Worm (Caenorhabditis elegans) whole organism, young adult: ENCODE results near the gene gcy-12.
A peak's percentile ranks its signal among the peaks of the same experiment; 100 is the strongest.
"Not testable (repeated sequence)": the region's sequence is repeated elsewhere in the genome, so short reads cannot be mapped to it uniquely, and the experiment has no call there.

Source experiments
- ama-1 ChIP-seq, 3 experiments: fragments of 150-350 bp in 1 of 3; sonication (generic microtip) in 2 of 3; optimal IDR thresholded peaks; 2 replicates each; lab custom pipeline; 2014 to 2018; ENCODE audit warnings: missing biosample characterization in 2 of 3, missing genetic modification characterization in 2 of 3, missing genetic modification reagents in 2 of 3
- ceh-58 ChIP-seq: fragments of 200-800 bp; sonication (Bioruptor generic); IDR thresholded peaks from 2 replicates; pipeline ENCODE4 v1.3.6; 2022; ENCODE audit warnings: missing genetic modification characterization, missing compliant biosample characterization
- chd-7 ChIP-seq: sonication (generic microtip); optimal IDR thresholded peaks from 2 replicates; lab custom pipeline; 2016; ENCODE audit warnings: mild to moderate bottlenecking, missing genetic modification characterization, moderate library complexity, missing compliant biosample characterization
- him-1 ChIP-seq: sonication (generic microtip); optimal IDR thresholded peaks from 2 replicates; lab custom pipeline; 2016; ENCODE audit warnings: missing genotype, missing genetic modification reagents, missing genetic modification characterization, missing compliant biosample characterization
- hrde-1 ChIP-seq: sonication (generic microtip); optimal IDR thresholded peaks from 2 replicates; lab custom pipeline; 2016; ENCODE audit warnings: missing genetic modification characterization, mild to moderate bottlenecking, missing compliant biosample characterization, moderate library complexity, missing genotype, missing genetic modification reagents, borderline replicate concordance
- hsf-1 ChIP-seq: fragments of 200-800 bp; sonication (Bioruptor generic); IDR thresholded peaks from 2 replicates; pipeline ENCODE4 v1.3.6; 2022; ENCODE audit warnings: missing genetic modification reagents, missing genetic modification characterization, missing compliant biosample characterization
- lin-35 ChIP-seq, 3 experiments: fragments of 150-350 bp in 2 of 3; sonication (generic microtip) in 1 of 3; optimal IDR thresholded peaks; 2 replicates each; lab custom pipeline; 2014 to 2018; ENCODE audit warnings: missing biosample characterization in 3 of 3, missing genetic modification characterization in 3 of 3, missing genetic modification reagents in 3 of 3
- nhr-179 ChIP-seq: sonication (generic microtip); optimal IDR thresholded peaks from 2 replicates; lab custom pipeline; 2016; ENCODE audit warnings: mild to moderate bottlenecking, missing genetic modification characterization, missing compliant biosample characterization
- pbrm-1 ChIP-seq: fragments of 200-800 bp; sonication (Bioruptor generic); IDR thresholded peaks from 2 replicates; pipeline ENCODE4 v1.3.6; 2022; ENCODE audit warnings: missing genetic modification reagents, missing genetic modification characterization, missing compliant biosample characterization
- pha-4 ChIP-seq: fragments of 150-350 bp; sonication (generic microtip); optimal IDR thresholded peaks from 2 replicates; lab custom pipeline; 2014; ENCODE audit warnings: missing biosample characterization, missing genetic modification reagents, missing genetic modification characterization
- sptf-2 ChIP-seq: fragments of 200-800 bp; sonication (Bioruptor generic); optimal IDR thresholded peaks from 2 replicates; lab custom pipeline; 2018; ENCODE audit warnings: mild to moderate bottlenecking, missing genetic modification characterization, missing compliant biosample characterization
- unc-62 ChIP-seq: fragments of 150-350 bp; optimal IDR thresholded peaks from 2 replicates; lab custom pipeline; 2014; ENCODE audit warnings: missing biosample characterization, missing genetic modification reagents, missing genetic modification characterization

DNA sequence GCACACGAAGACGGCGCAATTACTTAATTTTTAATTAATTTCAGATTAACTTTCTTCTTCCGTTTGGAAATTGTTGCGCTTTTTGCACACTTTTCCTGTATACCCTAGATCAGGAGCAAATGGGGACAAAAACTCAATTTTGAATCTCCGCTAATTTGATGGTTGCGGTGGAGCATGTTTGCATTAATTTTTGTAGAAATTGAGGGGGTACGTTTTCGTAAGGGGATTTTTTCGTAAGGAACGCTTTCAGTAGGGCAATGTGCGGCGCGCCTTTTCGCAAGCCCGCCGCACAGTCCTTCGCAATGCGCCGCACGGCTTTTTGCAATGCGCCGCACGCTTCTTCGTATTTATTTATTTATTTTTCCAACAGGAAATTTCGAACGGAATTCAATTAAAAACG is 34.5 kb downstream of the gcy-12 start:
- TF ChIP-seq sptf-2 (GFP tag; lab: Kevin White, UChicago); ama-1 (optimal IDR thresholded peaks at IDR 0.05; lab: Kevin White, UChicago); ama-1 (GFP tag; optimal IDR thresholded peaks at IDR 0.05; lab: Kevin White, UChicago); unc-62 (GFP tag; lab: Kevin White, UChicago); hrde-1 (tag; lab: Kevin White, UChicago); ceh-58 (GFP tag; lab: Robert Waterston, UW); nhr-179; pha-4 (tag; lab: Kevin White, UChicago); him-1 (tag; lab: Kevin White, UChicago); chd-7: not testable (repeated sequence)
- TF ChIP-seq pbrm-1 (GFP tag; lab: Robert Waterston, UW) (peak; percentile 96), hsf-1 (peak; percentile 69; the same call in 1 of the 2 replicates), lin-35 (GFP tag; optimal IDR thresholded peaks at IDR 0.05; lab: Kevin White, UChicago) (peak in 1 of 3 experiments; percentile 73)
